Worm (Caenorhabditis elegans) whole organism, early embryonic: ENCODE measurements around the gene pdha-1.

Source experiments
- aly-1 ChIP-seq: sonication (generic microtip); optimal IDR thresholded peaks from 2 replicates; lab custom pipeline; 2016; ENCODE audit warnings: missing genetic modification characterization, missing compliant biosample characterization
- ama-1 ChIP-seq: fragments of 150-350 bp; optimal IDR thresholded peaks from 2 replicates; lab custom pipeline; 2014
- ceh-36 ChIP-seq: sonication (generic microtip); optimal IDR thresholded peaks from 2 replicates; lab custom pipeline; 2016; ENCODE audit warnings: missing genetic modification characterization, inconsistent platforms, missing compliant biosample characterization
- ets-7 ChIP-seq: sonication (generic microtip); optimal IDR thresholded peaks from 2 replicates; lab custom pipeline; 2016; ENCODE audit warnings: missing genotype, missing genetic modification characterization, missing compliant biosample characterization
- flt-1 ChIP-seq: fragments of 200-800 bp; sonication (Bioruptor generic); IDR thresholded peaks from 2 replicates; pipeline ENCODE4 v1.3.6; 2022; ENCODE audit warnings: missing genetic modification characterization, missing compliant biosample characterization
- hmg-4 ChIP-seq: fragments of 200-800 bp; sonication (Bioruptor generic); optimal IDR thresholded peaks from 2 replicates; lab custom pipeline; 2018; ENCODE audit warnings: mild to moderate bottlenecking, missing genetic modification characterization, missing compliant biosample characterization
- hnd-1 ChIP-seq: sonication (generic microtip); optimal IDR thresholded peaks from 2 replicates; lab custom pipeline; 2016; ENCODE audit warnings: missing genetic modification characterization, missing compliant biosample characterization
- pes-1 ChIP-seq: fragments of 200-800 bp; sonication (Bioruptor generic); IDR thresholded peaks from 2 replicates; pipeline ENCODE4 v1.3.6; 2022; ENCODE audit warnings: missing genetic modification reagents, missing genetic modification characterization, missing compliant biosample characterization
- tbx-11 ChIP-seq: fragments of 200-800 bp; sonication (Bioruptor generic); IDR thresholded peaks from 2 replicates; pipeline ENCODE4 v1.3.6; 2022; ENCODE audit warnings: missing genetic modification characterization, missing compliant biosample characterization
- tra-4 ChIP-seq: sonication (generic microtip); optimal IDR thresholded peaks from 2 replicates; lab custom pipeline; 2017; ENCODE audit warnings: missing genetic modification characterization, missing compliant biosample characterization

ce11 chrII:8057911-8058310 lies 8.2 kb upstream of the pdha-1 start:
- TF ChIP-seq ceh-36 (tag; lab: Kevin White, UChicago) (no peak), ama-1 (no peak), hnd-1 (tag; lab: Kevin White, UChicago) (no peak), pes-1 (no peak), tra-4 (tag; lab: Kevin White, UChicago) (no peak), ets-7 (tag; lab: Kevin White, UChicago) (no peak), hmg-4 (no peak), aly-1 (tag; lab: Kevin White, UChicago) (no peak), flt-1 (GFP tag; lab: Robert Waterston, UW) (no peak), tbx-11 (GFP tag; lab: Robert Waterston, UW) (no peak)
